Worm (Caenorhabditis elegans) whole organism, late embryonic: ENCODE data around the gene D2023.6.

ENCODE experiments used
- F13H6.1 ChIP-seq: sonication (generic microtip); optimal IDR thresholded peaks from 2 replicates; lab custom pipeline; 2016; ENCODE audit warnings: missing genetic modification characterization, missing compliant biosample characterization
- ama-1 ChIP-seq: fragments of 150-350 bp; optimal IDR thresholded peaks from 2 replicates; lab custom pipeline; 2014

DNA sequence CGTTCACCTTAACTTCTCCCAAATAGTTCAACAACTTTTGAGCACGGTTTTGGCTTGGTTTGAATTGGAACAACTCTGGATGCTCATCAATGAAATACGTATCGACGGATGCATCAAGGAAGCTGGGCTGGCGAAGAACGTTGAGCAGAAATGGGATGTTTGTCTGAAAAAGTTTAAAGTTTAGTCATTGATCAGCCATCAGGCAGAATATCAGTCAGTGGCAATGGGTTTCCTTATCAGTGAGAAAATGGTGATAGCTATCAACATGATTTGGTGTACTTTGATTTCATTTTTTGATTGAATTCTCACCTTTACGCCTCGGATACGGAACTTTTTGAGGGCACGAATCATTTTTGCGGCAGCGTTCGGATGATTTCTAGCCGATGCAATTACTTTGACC, 6.6 kb upstream of the D2023.6 start:
- TF ChIP-seq F13H6.1 (tag; lab: Kevin White, UChicago) (no peak), ama-1 (lab: Kevin White, UChicago) (no peak)
